Fruit fly (Drosophila melanogaster) whole organism, prepupa: ENCODE measurements around the gene CG7369.
"Not testable (repeated sequence)": the region's sequence is repeated elsewhere in the genome, so short reads cannot be mapped to it uniquely, and the experiment has no call there.

ENCODE experiments used
- CG10669 ChIP-seq: fragments of 200-800 bp; sonication (Bioruptor generic); optimal IDR thresholded peaks from 3 replicates; lab custom pipeline; 2018; ENCODE audit warnings: missing biosample characterization, mild to moderate bottlenecking, missing genetic modification characterization, moderate library complexity
- CG6276 ChIP-seq: fragments of 200-800 bp; sonication (Bioruptor generic); optimal IDR thresholded peaks from 2 replicates; lab custom pipeline; 2017; ENCODE audit warnings: missing biosample characterization, mild to moderate bottlenecking, missing genetic modification characterization
- CG6792 ChIP-seq: fragments of 200-800 bp; sonication (Bioruptor generic); optimal IDR thresholded peaks from 3 replicates; lab custom pipeline; 2016; ENCODE audit warnings: missing biosample characterization, missing genetic modification characterization
- Lpt ChIP-seq: fragments of 200-800 bp; sonication (Bioruptor generic); optimal IDR thresholded peaks from 3 replicates; lab custom pipeline; 2016; ENCODE audit warnings: missing biosample characterization, missing genetic modification characterization
- acj6 ChIP-seq: fragments of 200-800 bp; sonication (Bioruptor generic); optimal IDR thresholded peaks from 3 replicates; lab custom pipeline; 2016; ENCODE audit warnings: missing biosample characterization, missing genetic modification characterization
- dac ChIP-seq: fragments of 200-800 bp; sonication (Bioruptor generic); optimal IDR thresholded peaks from 2 replicates; lab custom pipeline; 2017; ENCODE audit warnings: missing biosample characterization, mild to moderate bottlenecking, missing genetic modification characterization
- eg ChIP-seq: fragments of 200-800 bp; sonication (Bioruptor generic); IDR thresholded peaks from 3 replicates; pipeline ENCODE4 v1.3.6; 2022; ENCODE audit warnings: missing biosample characterization, missing genetic modification characterization
- fd59A ChIP-seq: fragments of 200-800 bp; sonication (Bioruptor generic); optimal IDR thresholded peaks from 2 replicates; lab custom pipeline; 2017; ENCODE audit warnings: missing biosample characterization, mild to moderate bottlenecking, missing genetic modification characterization, missing genetic modification reagents

- TF ChIP-seq acj6 (GFP tag; lab: Kevin White, UChicago); fd59A (GFP tag; lab: Kevin White, UChicago); Lpt (GFP tag; lab: Kevin White, UChicago); CG6276 (GFP tag; lab: Kevin White, UChicago); CG10669; CG6792 (GFP tag; lab: Kevin White, UChicago); dac (GFP tag; lab: Kevin White, UChicago); eg (GFP tag; lab: Robert Waterston, UW): not testable (repeated sequence)
Observed at dm6 chr3L:22692428-22692827, 49.2 kb upstream of the CG7369 start, which contains the start of gene CG14454.
